Worm (Caenorhabditis elegans) whole organism, dauer: Measurements from ENCODE around the gene ddr-1.

Experiments
- unc-62 ChIP-seq: sonication (generic microtip); optimal IDR thresholded peaks from 2 replicates; lab custom pipeline; 2017; ENCODE audit warnings: missing biosample characterization, missing genetic modification reagents, missing genetic modification characterization

The ddr-1 gene

DNA sequence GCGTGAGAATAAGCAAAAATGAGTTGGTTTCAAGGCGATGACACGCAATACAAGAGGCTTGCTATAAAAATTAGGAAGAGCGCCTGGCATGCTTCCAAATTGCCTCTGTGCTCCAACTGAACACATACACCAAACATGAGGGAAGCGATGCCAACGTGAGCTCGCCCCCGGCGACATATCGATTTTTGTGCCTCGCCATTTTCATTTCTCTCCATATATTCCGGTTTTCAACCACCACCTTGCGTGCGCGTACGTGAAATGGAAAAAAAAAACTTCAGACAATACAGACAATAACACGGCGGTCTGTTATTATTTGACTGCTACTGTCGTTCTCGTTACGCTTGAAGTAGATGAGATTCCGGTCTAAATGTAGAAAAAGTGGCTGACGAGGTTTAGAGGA lies 46.9 kb downstream of the ddr-1 start:
- no peak for TF ChIP-seq unc-62 (GFP tag; lab: Kevin White, UChicago)

DNA sequence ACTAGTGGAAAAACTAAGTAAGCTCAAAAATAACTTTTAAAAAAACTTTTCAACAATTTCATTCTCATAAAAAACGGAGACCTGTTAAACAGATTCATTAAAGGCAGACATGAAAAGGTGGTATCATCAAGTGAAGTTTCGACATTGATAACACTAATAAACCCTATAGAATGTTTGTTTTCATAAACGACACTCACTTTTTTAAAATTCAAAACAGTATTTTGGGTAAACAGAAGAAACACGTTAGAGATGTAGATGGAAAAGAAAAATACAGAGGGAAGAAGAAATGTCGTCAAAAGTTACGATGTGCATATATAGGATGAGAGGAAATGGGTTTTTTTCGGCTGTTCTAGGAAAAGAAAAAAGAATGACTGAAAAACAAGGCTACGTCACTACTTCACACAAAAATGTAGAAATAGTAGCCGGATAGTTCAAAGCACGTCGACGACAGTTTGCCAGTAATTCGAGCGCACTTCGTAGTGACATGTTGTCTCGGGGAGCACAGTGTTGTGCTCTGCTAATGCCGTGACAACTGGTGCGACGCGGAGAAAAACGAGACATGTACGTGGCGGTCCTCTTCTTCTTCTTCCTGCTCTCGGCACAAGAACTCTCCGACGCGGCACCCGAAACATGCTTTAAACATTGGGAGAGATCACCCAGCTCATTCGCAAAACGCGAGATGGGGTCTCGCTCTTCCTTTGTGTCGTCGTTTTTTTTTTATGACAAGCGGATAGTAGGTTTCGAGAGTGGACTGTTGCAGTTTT lies 48.3 kb downstream of the ddr-1 start:
- TF ChIP-seq unc-62 (GFP tag; lab: Kevin White, UChicago) = no peak

DNA sequence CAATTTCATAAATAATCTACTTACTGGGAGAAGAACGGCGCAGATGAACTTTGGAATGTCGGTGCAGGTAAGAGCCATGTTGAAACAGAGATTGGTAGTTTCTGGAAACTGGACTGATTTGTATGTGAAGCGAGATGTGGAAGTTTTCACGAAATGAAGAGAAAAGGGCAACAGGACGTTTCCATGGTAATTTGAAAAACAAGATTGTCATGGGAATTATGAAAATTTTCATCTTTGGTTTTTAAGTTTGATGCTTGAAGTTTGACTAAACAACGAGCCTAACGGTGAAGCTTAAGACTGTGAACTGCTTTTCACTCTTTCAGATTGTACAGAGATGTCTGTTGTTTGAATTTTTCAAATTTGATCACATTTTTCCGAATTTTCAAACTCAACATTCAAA lies 51.2 kb downstream of the ddr-1 start, which contains the start of gene T23F2.3:
T23F2.3 (minus strand) TSS at position 101 of the 400 bp plus-strand sequence.
- TF ChIP-seq unc-62 (GFP tag; lab: Kevin White, UChicago) = no peak

DNA sequence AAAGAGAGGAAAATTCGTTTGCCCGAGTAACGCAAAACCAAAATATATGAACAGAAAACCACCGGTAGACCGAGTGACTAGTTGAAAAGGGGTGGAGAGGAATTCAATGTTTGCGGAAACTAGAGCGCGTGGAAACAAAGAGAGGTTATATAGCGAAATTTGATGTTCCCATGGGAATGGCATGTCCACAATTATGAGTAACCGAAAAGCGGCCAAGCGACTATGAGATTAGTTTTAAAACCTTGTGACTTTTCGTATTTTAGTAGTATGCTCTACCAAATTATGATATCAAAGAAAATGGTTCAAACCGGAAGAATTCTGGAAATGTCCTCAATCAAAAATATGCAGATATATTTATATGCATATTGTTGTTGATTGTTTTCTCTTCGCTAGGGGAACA lies 51.7 kb downstream of the ddr-1 start:
- no peak for TF ChIP-seq unc-62 (GFP tag; lab: Kevin White, UChicago)

DNA sequence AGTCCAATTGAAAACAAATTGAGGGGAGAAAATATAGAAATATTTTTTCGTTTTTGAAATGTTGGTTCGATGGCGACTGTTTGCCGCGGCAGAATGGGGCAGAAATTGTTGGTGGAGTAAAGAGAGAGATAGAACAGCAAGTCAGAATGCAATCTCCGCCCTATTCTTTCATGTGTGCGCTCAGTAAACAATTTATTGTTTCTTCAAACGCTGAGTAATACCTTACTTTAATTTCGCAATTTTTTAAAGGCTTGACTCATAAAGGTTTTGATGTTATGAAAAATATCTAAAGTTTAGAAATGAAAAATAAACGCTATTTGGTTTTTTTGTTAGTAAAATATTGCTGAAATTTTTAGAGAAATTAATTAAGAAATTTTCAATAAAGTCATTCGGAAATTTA lies 53.3 kb downstream of the ddr-1 start:
- TF ChIP-seq unc-62 (GFP tag; lab: Kevin White, UChicago) = no peak

DNA sequence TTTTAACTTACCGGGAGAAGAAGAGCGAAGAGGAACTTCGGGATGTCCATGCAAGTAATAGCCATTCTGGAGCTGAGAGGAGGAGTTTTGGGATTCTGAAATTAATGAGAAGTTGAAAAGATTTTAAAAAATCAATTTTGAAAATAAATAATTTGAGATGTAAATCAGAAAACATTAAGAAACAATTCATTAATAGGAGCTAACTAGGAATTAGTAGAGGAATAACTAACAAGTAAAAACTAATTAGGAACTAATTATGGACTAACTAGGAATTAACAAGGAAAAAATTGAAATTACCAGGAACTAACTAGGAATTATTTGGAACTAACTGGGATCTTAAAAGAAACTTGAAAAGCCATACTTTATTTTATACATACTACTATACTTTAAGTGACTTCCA lies 54.0 kb downstream of the ddr-1 start, which contains the start of gene T23F2.4:
T23F2.4 (minus strand) TSS at position 101 of the 400 bp plus-strand sequence.
- no peak for TF ChIP-seq unc-62 (GFP tag; lab: Kevin White, UChicago)

DNA sequence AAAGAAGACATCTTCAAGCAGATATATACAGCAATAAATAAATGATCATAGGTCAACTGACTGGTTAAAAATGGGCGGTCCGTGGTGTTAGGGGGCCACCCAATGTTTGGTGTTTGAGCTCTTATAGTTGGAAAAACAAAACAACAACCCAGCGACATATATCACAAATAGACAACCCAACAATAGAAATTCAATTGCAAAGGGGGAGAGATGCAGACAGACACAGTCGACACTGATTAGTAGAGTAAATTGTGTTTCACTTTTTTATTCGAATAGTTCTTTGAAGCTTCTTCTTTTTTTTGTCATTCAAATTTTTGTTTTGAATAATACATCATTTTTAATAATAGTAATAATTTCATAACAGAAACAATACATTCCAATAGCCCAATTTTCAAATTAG lies 54.4 kb downstream of the ddr-1 start:
- no peak for TF ChIP-seq unc-62 (GFP tag; lab: Kevin White, UChicago)

DNA sequence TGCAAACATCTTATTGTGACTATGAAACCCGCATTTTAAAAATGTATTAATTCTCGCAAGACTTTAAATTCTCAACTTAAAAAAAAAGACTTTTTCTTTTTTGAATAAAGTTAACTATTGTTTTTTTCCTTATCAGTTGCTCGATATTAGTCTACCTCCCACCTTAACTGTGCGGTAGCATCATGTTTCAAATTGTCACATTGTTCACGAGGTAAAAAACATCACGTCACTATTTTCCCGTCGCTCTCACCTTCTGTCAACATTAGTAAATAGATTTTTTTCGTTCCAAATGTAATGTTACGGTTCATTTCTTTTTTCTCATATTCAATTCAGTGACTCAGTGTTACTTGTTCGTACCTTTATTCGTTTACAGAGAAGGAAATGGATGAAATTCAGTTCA lies 55.3 kb downstream of the ddr-1 start:
- no peak for TF ChIP-seq unc-62 (GFP tag; lab: Kevin White, UChicago)
